Fruit fly (Drosophila melanogaster): ENCODE results near the gene CG7376.

Gene CG7376

DNA sequence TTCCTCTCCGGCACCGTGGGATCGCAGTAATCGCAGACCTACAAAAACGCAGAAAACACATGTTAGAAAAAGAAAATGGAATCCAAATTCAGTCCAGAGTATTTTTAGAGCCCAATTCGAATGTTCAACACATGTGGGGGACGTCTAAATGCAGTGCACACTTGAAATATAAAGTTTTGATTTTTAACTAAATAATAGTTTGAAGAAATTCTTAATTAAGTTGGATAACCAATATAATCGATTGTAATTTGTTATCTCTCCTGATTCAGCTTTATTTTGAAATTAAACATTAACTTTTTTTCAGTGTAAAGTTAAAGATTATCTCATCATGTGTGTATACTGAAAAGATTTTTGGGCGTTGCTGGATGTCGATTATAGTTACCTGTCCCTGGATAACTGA, 43.2 kb downstream of the CG7376 start (continued):
- TF ChIP-seq salm (tag; optimal IDR thresholded peaks at IDR 0.05): peak; percentile 61
- TF ChIP-seq CG18764 (GFP tag; optimal IDR thresholded peaks at IDR 0.05): peak; percentile 44
- peak; percentile 50 for TF ChIP-seq ewg (GFP tag; optimal IDR thresholded peaks at IDR 0.05)
- no peak for TF ChIP-seq nom (GFP tag; optimal IDR thresholded peaks at IDR 0.05)
- TF ChIP-seq lilli (GFP tag; optimal IDR thresholded peaks at IDR 0.05): peak; percentile 24
- peak; percentile 77 for TF ChIP-seq dmrt99B (tag; optimal IDR thresholded peaks at IDR 0.05)
- TF ChIP-seq CG2120 (GFP tag; optimal IDR thresholded peaks at IDR 0.05): peak; percentile 24
- TF ChIP-seq Adf1 (GFP tag; IDR thresholded peaks at IDR 0.05): no peak
- TF ChIP-seq CG14710 (tag; optimal IDR thresholded peaks at IDR 0.05): peak; percentile 81
- no peak for TF ChIP-seq CG1647 (GFP tag; optimal IDR thresholded peaks at IDR 0.05)
- TF ChIP-seq CG17802 (tag; optimal IDR thresholded peaks at IDR 0.05): peak; percentile 16
- no peak for TF ChIP-seq sqz (GFP tag; optimal IDR thresholded peaks at IDR 0.05)
- no peak for TF ChIP-seq hth (optimal IDR thresholded peaks at IDR 0.05)
- peak; percentile 32; the same call in 1 of the 2 replicates for TF ChIP-seq E2f2 (GFP tag; IDR thresholded peaks at IDR 0.05)
- no peak for TF ChIP-seq sc (optimal IDR thresholded peaks at IDR 0.05)
- peak; percentile 56 for TF ChIP-seq sc (GFP tag; optimal IDR thresholded peaks at IDR 0.05)
- TF ChIP-seq croc (GFP tag; conservative IDR thresholded peaks at IDR 0.05): peak; percentile 35; the same call in 1 of the 3 replicates
- peak; percentile 78 for TF ChIP-seq Ptx1 (GFP tag; IDR thresholded peaks at IDR 0.05)
- no peak for TF ChIP-seq CG7963 (GFP tag; IDR thresholded peaks at IDR 0.05; ENCODE audit: partially characterized antibody)
- TF ChIP-seq Side (GFP tag; optimal IDR thresholded peaks at IDR 0.05): peak; percentile 11
- peak; percentile 80 for TF ChIP-seq Blimp-1 (GFP tag; optimal IDR thresholded peaks at IDR 0.05)
- peak; percentile 36; the same call in 1 of the 3 replicates for TF ChIP-seq CG3726 (GFP tag; IDR thresholded peaks at IDR 0.05)
- TF ChIP-seq crp (GFP tag; optimal IDR thresholded peaks at IDR 0.05): peak in 1 of 2 experiments; percentile 22
- peak; percentile 37 for TF ChIP-seq CG12104 (GFP tag; optimal IDR thresholded peaks at IDR 0.05)
- TF ChIP-seq vvl (GFP tag; IDR thresholded peaks at IDR 0.05): peak; percentile 93
- no peak for TF ChIP-seq chinmo (GFP tag; IDR thresholded peaks at IDR 0.05; ENCODE audit: partially characterized antibody)
- TF ChIP-seq CG10321 (GFP tag; IDR thresholded peaks at IDR 0.05): peak; percentile 16; the same call in 1 of the 2 replicates
- TF ChIP-seq CG5953 (GFP tag; IDR thresholded peaks at IDR 0.05): peak; percentile 37; the same call in 1 of the 2 replicates
- no peak for TF ChIP-seq pan (optimal IDR thresholded peaks at IDR 0.05)
- TF ChIP-seq pan (GFP tag; optimal IDR thresholded peaks at IDR 0.05 in 1 of 2, IDR thresholded peaks at IDR 0.05 in 1 of 2): peak in 1 of 2 experiments; percentile 76
- no peak for TF ChIP-seq CG9797 (GFP tag; optimal IDR thresholded peaks at IDR 0.05)
- peak; percentile 52 for TF ChIP-seq zen (tag; optimal IDR thresholded peaks at IDR 0.05)
- TF ChIP-seq CG12236 (GFP tag; optimal IDR thresholded peaks at IDR 0.05): peak; percentile 28
- no peak for TF ChIP-seq Optix (GFP tag; IDR thresholded peaks at IDR 0.05)
- peak; percentile 76 for TF ChIP-seq CG9727 (GFP tag; optimal IDR thresholded peaks at IDR 0.05)
- TF ChIP-seq H2.0 (GFP tag; IDR thresholded peaks at IDR 0.05): peak; percentile 66
- TF ChIP-seq chm (GFP tag; IDR thresholded peaks at IDR 0.05): peak; percentile 60
- TF ChIP-seq ci (GFP tag; IDR thresholded peaks at IDR 0.05): peak; percentile 84
- no peak for TF ChIP-seq cas (GFP tag; IDR thresholded peaks at IDR 0.05)
- TF ChIP-seq CG1024 (GFP tag; IDR thresholded peaks at IDR 0.05): peak; percentile 67
- TF ChIP-seq ara (GFP tag; IDR thresholded peaks at IDR 0.05): peak; percentile 81
- TF ChIP-seq CG32532 (GFP tag; IDR thresholded peaks at IDR 0.05): peak; percentile 35; the same call in 1 of the 2 replicates
- peak; percentile 42 for TF ChIP-seq crc (GFP tag; optimal IDR thresholded peaks at IDR 0.05)
- no peak for TF ChIP-seq en (GFP tag; optimal IDR thresholded peaks at IDR 0.05)
- no peak; the same call in 1 of the 2 replicates for TF ChIP-seq Atf6 (GFP tag; IDR thresholded peaks at IDR 0.05)
- TF ChIP-seq org-1 (GFP tag; optimal IDR thresholded peaks at IDR 0.05): peak; percentile 39
- TF ChIP-seq CG6683 (GFP tag; optimal IDR thresholded peaks at IDR 0.05): peak; percentile 6
- peak; percentile 75 for TF ChIP-seq CG30403 (GFP tag; optimal IDR thresholded peaks at IDR 0.05)
- TF ChIP-seq sens-2 (GFP tag; IDR thresholded peaks at IDR 0.05): peak; percentile 48; the same call in 1 of the 2 replicates
- TF ChIP-seq tio (GFP tag; optimal IDR thresholded peaks at IDR 0.05): no peak
- TF ChIP-seq Dref (GFP tag; IDR thresholded peaks at IDR 0.05): no peak
- peak; percentile 1 for TF ChIP-seq Vsx1 (GFP tag; optimal IDR thresholded peaks at IDR 0.05)
